Worm (Caenorhabditis elegans): Measurements from ENCODE around the gene T23G5.3.

DNA sequence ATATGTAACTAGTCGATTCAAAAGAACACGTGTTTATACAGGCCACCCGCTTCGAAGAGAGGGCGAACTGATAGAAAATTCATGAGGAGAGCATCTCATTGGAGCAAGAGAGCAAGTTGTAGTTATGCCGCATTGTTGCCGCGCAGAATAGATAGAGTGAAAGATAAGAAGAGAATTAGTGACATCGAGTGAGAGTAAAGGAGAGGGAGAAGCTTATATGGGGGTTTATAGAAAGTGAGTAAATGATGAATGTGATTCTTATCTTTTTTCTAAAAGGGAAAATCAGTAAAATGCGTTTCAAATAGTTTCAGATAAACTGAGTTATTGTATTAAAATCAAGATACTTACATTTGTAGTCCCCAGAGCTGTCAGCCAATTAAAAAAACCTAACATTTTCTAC is 39.1 kb upstream of the T23G5.3 start:
- TF ChIP-seq flt-1 (GFP tag; IDR thresholded peaks at IDR 0.05) (no peak), F13C5.2 (tag; optimal IDR thresholded peaks at IDR 0.05) (no peak)
